Worm (Caenorhabditis elegans): Measurements from ENCODE around the gene F53C3.8.

ce11 chrII:3877874-3878273, 13.3 kb upstream of the F53C3.8 start, which contains the start of gene sdz-7:
- TF ChIP-seq tra-1 (GFP tag; IDR thresholded peaks at IDR 0.05) (no peak), nhr-10 (tag; optimal IDR thresholded peaks at IDR 0.05) (no peak), F49E8.2 (tag; optimal IDR thresholded peaks at IDR 0.05; ENCODE audit: borderline replicate concordance) (no peak), lin-39 (tag; optimal IDR thresholded peaks at IDR 0.05) (no peak), vab-7 (GFP tag; IDR thresholded peaks at IDR 0.05) (no peak), Y48G9A.11 (GFP tag; IDR thresholded peaks at IDR 0.05) (no peak), hlh-30 (tag; optimal IDR thresholded peaks at IDR 0.05; ENCODE audit: insufficient read depth) (no peak), ceh-20 (GFP tag; IDR thresholded peaks at IDR 0.05) (no peak), ama-1 (optimal IDR thresholded peaks at IDR 0.05) (no peak), nhr-6 (tag; optimal IDR thresholded peaks at IDR 0.05) (no peak), aly-2 (tag; optimal IDR thresholded peaks at IDR 0.05) (no peak), ZK337.2 (GFP tag; IDR thresholded peaks at IDR 0.05) (no peak), mdl-1 (tag; optimal IDR thresholded peaks at IDR 0.05) (no peak)

Data from whole organism, L4 larva.